Fruit fly (Drosophila melanogaster) whole organism: ENCODE results near the gene mew.

Source experiments
- CG8478 ChIP-seq: fragments of >200 bp; optimal IDR thresholded peaks from 2 replicates; lab custom pipeline; 2018; ENCODE audit warnings: inconsistent platforms
- Dll ChIP-seq: fragments of >200 bp; optimal IDR thresholded peaks from 2 replicates; lab custom pipeline; 2017
- EcR ChIP-seq, 2 experiments: fragments of >200 bp; optimal IDR thresholded peaks; 2 replicates each; lab custom pipeline; 2017; ENCODE audit warnings: missing biosample characterization in 2 of 2, missing genetic modification characterization in 2 of 2, missing genetic modification reagents in 2 of 2
- pan ChIP-seq: fragments of >200 bp; optimal IDR thresholded peaks from 2 replicates; lab custom pipeline; 2017
- psq ChIP-seq: fragments of >200 bp; optimal IDR thresholded peaks from 2 replicates; lab custom pipeline; 2017
- usp ChIP-seq: fragments of >200 bp; optimal IDR thresholded peaks from 2 replicates; lab custom pipeline; 2017; ENCODE audit warnings: missing biosample characterization, missing genetic modification characterization, mixed read lengths

dm6 chrX:13251310-13251709 is 7.0 kb downstream of the mew start:
- TF ChIP-seq psq (lab: Kevin White, UChicago) (no peak), CG8478 (lab: Kevin White, UChicago) (no peak), pan (lab: Kevin White, UChicago) (no peak), EcR (GFP tag; optimal IDR thresholded peaks at IDR 0.05; lab: Kevin White, UChicago) (no peak), usp (no peak), Dll (lab: Kevin White, UChicago) (no peak)
